Fruit fly (Drosophila melanogaster) whole organism, embryonic: ENCODE measurements around the gene CG43179.

Experiments
- BtbVII ChIP-seq: fragments of 200-800 bp; sonication (Bioruptor generic); optimal IDR thresholded peaks from 3 replicates; lab custom pipeline; 2017; ENCODE audit warnings: missing biosample characterization, mild to moderate bottlenecking, missing genetic modification characterization
- CG10209 ChIP-seq: fragments of 200-800 bp; sonication (Bioruptor generic); optimal IDR thresholded peaks from 3 replicates; lab custom pipeline; 2017; ENCODE audit warnings: missing biosample characterization, mild to moderate bottlenecking, missing genetic modification characterization, missing genetic modification reagents
- CG12104 ChIP-seq: fragments of 200-800 bp; sonication (Bioruptor generic); optimal IDR thresholded peaks from 3 replicates; lab custom pipeline; 2016; ENCODE audit warnings: missing biosample characterization, missing genetic modification characterization
- CG1233 ChIP-seq: fragments of 200-800 bp; sonication (Bioruptor generic); optimal IDR thresholded peaks from 4 replicates; lab custom pipeline; 2018; ENCODE audit warnings: missing biosample characterization, mild to moderate bottlenecking, missing genetic modification characterization
- CG15269 ChIP-seq: fragments of 200-800 bp; sonication (Bioruptor generic); optimal IDR thresholded peaks from 2 replicates; lab custom pipeline; 2018; ENCODE audit warnings: missing biosample characterization, mild to moderate bottlenecking, missing genetic modification characterization, moderate library complexity
- CG15514 ChIP-seq: fragments of 200-800 bp; sonication (Bioruptor generic); optimal IDR thresholded peaks from 3 replicates; lab custom pipeline; 2017; ENCODE audit warnings: missing biosample characterization, missing genetic modification characterization, mild to moderate bottlenecking, moderate library complexity, missing genetic modification reagents
- CG1603 ChIP-seq: fragments of 200-800 bp; sonication (Bioruptor generic); optimal IDR thresholded peaks from 2 replicates; lab custom pipeline; 2019; ENCODE audit warnings: missing biosample characterization, mild to moderate bottlenecking, missing genetic modification characterization, moderate library complexity
- CG16813 ChIP-seq: fragments of 200-800 bp; sonication (Bioruptor generic); IDR thresholded peaks from 3 replicates; pipeline ENCODE4 v1.3.6; 2022; ENCODE audit warnings: missing biosample characterization, missing genetic modification characterization; ENCODE audit not compliant: partially characterized antibody
- CG18476 ChIP-seq: fragments of 200-800 bp; sonication (Bioruptor generic); optimal IDR thresholded peaks from 2 replicates; lab custom pipeline; 2016; ENCODE audit warnings: missing biosample characterization, mild to moderate bottlenecking, missing genetic modification characterization
- CG2202 ChIP-seq: fragments of 200-800 bp; sonication (Bioruptor generic); optimal IDR thresholded peaks from 2 replicates; lab custom pipeline; 2018; ENCODE audit warnings: missing biosample characterization, mild to moderate bottlenecking, missing genetic modification characterization
- CG2889 ChIP-seq: fragments of 200-800 bp; sonication (Bioruptor generic); IDR thresholded peaks from 3 replicates; pipeline ENCODE4 v1.3.6; 2022; ENCODE audit warnings: missing biosample characterization, missing genetic modification characterization
- CG30020 ChIP-seq: fragments of 200-800 bp; optimal IDR thresholded peaks from 2 replicates; lab custom pipeline; 2019; ENCODE audit warnings: missing biosample characterization, mild to moderate bottlenecking, missing genetic modification characterization, moderate library complexity
- CG3163 ChIP-seq: fragments of 200-800 bp; sonication (Bioruptor generic); optimal IDR thresholded peaks from 3 replicates; lab custom pipeline; 2016; ENCODE audit warnings: missing biosample characterization, missing genetic modification characterization
- CG4820 ChIP-seq: fragments of 200-800 bp; sonication (Bioruptor generic); optimal IDR thresholded peaks from 3 replicates; lab custom pipeline; 2016; ENCODE audit warnings: missing biosample characterization, missing genetic modification characterization
- CG6854 ChIP-seq: fragments of 200-800 bp; sonication (Bioruptor generic); optimal IDR thresholded peaks from 3 replicates; lab custom pipeline; 2017; ENCODE audit warnings: missing biosample characterization, mild to moderate bottlenecking, missing genetic modification characterization
- CG7556 ChIP-seq: fragments of 200-800 bp; sonication (Bioruptor generic); optimal IDR thresholded peaks from 2 replicates; lab custom pipeline; 2017; ENCODE audit warnings: missing biosample characterization, mild to moderate bottlenecking, missing genetic modification characterization
- CG9215 ChIP-seq: fragments of 200-800 bp; sonication (Bioruptor generic); IDR thresholded peaks from 2 replicates; pipeline ENCODE4 v1.3.6; 2022; ENCODE audit warnings: missing biosample characterization, missing genetic modification characterization
- CG9727 ChIP-seq: fragments of 200-800 bp; sonication (Bioruptor generic); optimal IDR thresholded peaks from 3 replicates; lab custom pipeline; 2017; ENCODE audit warnings: missing biosample characterization, mild to moderate bottlenecking, missing genetic modification characterization
- D19B ChIP-seq: fragments of 200-800 bp; sonication (Bioruptor generic); optimal IDR thresholded peaks from 2 replicates; lab custom pipeline; 2017; ENCODE audit warnings: missing biosample characterization, mild to moderate bottlenecking, missing genetic modification characterization
- Drgx ChIP-seq: fragments of 200-800 bp; sonication (Bioruptor generic); IDR thresholded peaks from 2 replicates; pipeline ENCODE4 v1.3.6; 2022; ENCODE audit warnings: missing biosample characterization, missing genetic modification characterization
- Fer1 ChIP-seq: fragments of 200-800 bp; sonication (Bioruptor generic); optimal IDR thresholded peaks from 2 replicates; lab custom pipeline; 2017; ENCODE audit warnings: missing biosample characterization, mild to moderate bottlenecking, missing genetic modification characterization
- HHEX ChIP-seq: fragments of 200-800 bp; sonication (Bioruptor generic); optimal IDR thresholded peaks from 3 replicates; lab custom pipeline; 2017; ENCODE audit warnings: missing biosample characterization, mild to moderate bottlenecking, missing genetic modification characterization, missing genetic modification reagents
- Hey ChIP-seq: fragments of 200-800 bp; sonication (Bioruptor generic); optimal IDR thresholded peaks from 3 replicates; lab custom pipeline; 2018; ENCODE audit warnings: missing biosample characterization, mild to moderate bottlenecking, missing genetic modification characterization
- Hr78 ChIP-seq, 2 experiments: fragments of 200-800 bp in 1 of 2; fragments of >200 bp in 1 of 2; sonication (Bioruptor generic) in 1 of 2; optimal IDR thresholded peaks; 2 replicates each; lab custom pipeline; 2017 to 2019; ENCODE audit warnings: missing biosample characterization in 2 of 2, missing genetic modification characterization in 2 of 2, mild to moderate bottlenecking in 1 of 2, moderate library complexity in 1 of 2
- Lhr ChIP-seq: fragments of 200-800 bp; sonication (Bioruptor generic); optimal IDR thresholded peaks from 3 replicates; lab custom pipeline; 2017; ENCODE audit warnings: mild to moderate bottlenecking, missing biosample characterization, missing genetic modification reagents, missing genetic modification characterization
- Mes4 ChIP-seq: fragments of 200-800 bp; sonication (Bioruptor generic); optimal IDR thresholded peaks from 2 replicates; lab custom pipeline; 2016; ENCODE audit warnings: missing biosample characterization, missing genetic modification characterization
- NC2α ChIP-seq: fragments of 200-800 bp; sonication (Bioruptor generic); optimal IDR thresholded peaks from 2 replicates; lab custom pipeline; 2016; ENCODE audit warnings: missing biosample characterization, missing genetic modification characterization
- NK7.1 ChIP-seq: fragments of 200-800 bp; sonication (Bioruptor generic); optimal IDR thresholded peaks from 3 replicates; lab custom pipeline; 2016; ENCODE audit warnings: missing biosample characterization, missing genetic modification characterization
- Poxn ChIP-seq: fragments of 200-800 bp; sonication (Bioruptor generic); IDR thresholded peaks from 2 replicates; pipeline ENCODE4 v1.3.6; 2022; ENCODE audit warnings: missing biosample characterization, missing genetic modification characterization
- Stat92E ChIP-seq, 3 experiments: fragments of >200 bp in 2 of 3; fragments of 200-800 bp in 1 of 3; sonication (Bioruptor generic) in 1 of 3; optimal IDR thresholded peaks; 2 replicates each; lab custom pipeline; 2017 to 2019; ENCODE audit warnings: missing biosample characterization in 3 of 3, missing genetic modification characterization in 3 of 3, mild to moderate bottlenecking in 1 of 3, moderate library complexity in 1 of 3
- bowl ChIP-seq: fragments of 200-800 bp; sonication (Bioruptor generic); IDR thresholded peaks from 2 replicates; pipeline ENCODE4 v1.3.6; 2022; ENCODE audit warnings: missing biosample characterization, missing genetic modification characterization
- bsh ChIP-seq, 2 experiments: fragments of 200-800 bp; sonication (Bioruptor generic); optimal IDR thresholded peaks; 2 replicates each; lab custom pipeline; 2017 to 2018; ENCODE audit warnings: mild to moderate bottlenecking in 2 of 2, missing biosample characterization in 2 of 2, missing genetic modification characterization in 2 of 2, moderate library complexity in 1 of 2
- caup ChIP-seq: fragments of 200-800 bp; sonication (Bioruptor generic); optimal IDR thresholded peaks from 3 replicates; lab custom pipeline; 2017; ENCODE audit warnings: missing biosample characterization, mild to moderate bottlenecking, missing genetic modification characterization, moderate library complexity; ENCODE audit not compliant: severe bottlenecking
- corto ChIP-seq: fragments of 200-800 bp; sonication (Bioruptor generic); optimal IDR thresholded peaks from 2 replicates; lab custom pipeline; 2016; ENCODE audit warnings: missing biosample characterization, mild to moderate bottlenecking, missing genetic modification characterization, moderate library complexity
- ftz-f1 ChIP-seq: fragments of 200-800 bp; sonication (Bioruptor generic); optimal IDR thresholded peaks from 2 replicates; lab custom pipeline; 2016; ENCODE audit warnings: missing biosample characterization, missing genetic modification characterization
- gro ChIP-seq: fragments of 200-800 bp; sonication (Bioruptor generic); optimal IDR thresholded peaks from 2 replicates; lab custom pipeline; 2016; ENCODE audit warnings: missing biosample characterization, missing genetic modification characterization
- jumu ChIP-seq: fragments of 200-800 bp; sonication (Bioruptor generic); optimal IDR thresholded peaks from 3 replicates; lab custom pipeline; 2016; ENCODE audit warnings: missing biosample characterization, missing genetic modification characterization
- lbe ChIP-seq: fragments of 200-800 bp; sonication (Bioruptor generic); optimal IDR thresholded peaks from 2 replicates; lab custom pipeline; 2016; ENCODE audit warnings: missing biosample characterization, mild to moderate bottlenecking, missing genetic modification characterization
- pho ChIP-seq: fragments of 200-800 bp; sonication (Bioruptor generic); optimal IDR thresholded peaks from 2 replicates; lab custom pipeline; 2016; ENCODE audit warnings: missing biosample characterization, missing genetic modification characterization
- prd ChIP-seq, 3 experiments: fragments of >200 bp in 2 of 3; fragments of 200-800 bp in 1 of 3; sonication (Bioruptor generic) in 1 of 3; optimal IDR thresholded peaks in 2 of 3; IDR thresholded peaks in 1 of 3; 2 replicates in 2 of 3; 3 replicates in 1 of 3; pipeline versions ENCODE4 v1.3.6 to Lab custom; 2017 to 2022; ENCODE audit warnings: missing biosample characterization in 1 of 3, missing genetic modification characterization in 1 of 3
- pros ChIP-seq: fragments of 200-800 bp; sonication (Bioruptor generic); optimal IDR thresholded peaks from 3 replicates; lab custom pipeline; 2019; ENCODE audit warnings: missing biosample characterization, mild to moderate bottlenecking, missing genetic modification characterization, moderate library complexity
- sisA ChIP-seq: fragments of 200-800 bp; sonication (Bioruptor generic); IDR thresholded peaks from 2 replicates; pipeline ENCODE4 v1.3.6; 2022; ENCODE audit warnings: missing biosample characterization, missing genetic modification characterization
- slp2 ChIP-seq: fragments of 200-800 bp; sonication (Bioruptor generic); optimal IDR thresholded peaks from 2 replicates; lab custom pipeline; 2016; ENCODE audit warnings: missing biosample characterization, missing genetic modification characterization
- so ChIP-seq: fragments of 200-800 bp; sonication (Bioruptor generic); IDR thresholded peaks from 3 replicates; pipeline ENCODE4 v1.3.6; 2022; ENCODE audit warnings: missing biosample characterization, missing genetic modification characterization
- sqz ChIP-seq: fragments of 200-800 bp; sonication (Bioruptor generic); optimal IDR thresholded peaks from 3 replicates; lab custom pipeline; 2018; ENCODE audit warnings: missing biosample characterization, mild to moderate bottlenecking, missing genetic modification characterization
- stwl ChIP-seq: fragments of 200-800 bp; sonication (Bioruptor generic); optimal IDR thresholded peaks from 3 replicates; lab custom pipeline; 2018; ENCODE audit warnings: missing biosample characterization, mild to moderate bottlenecking, missing genetic modification characterization, moderate library complexity
- vfl ChIP-seq: fragments of 200-800 bp; sonication (Bioruptor generic); optimal IDR thresholded peaks from 2 replicates; lab custom pipeline; 2016; ENCODE audit warnings: missing biosample characterization, missing genetic modification characterization
- wek ChIP-seq: fragments of 200-800 bp; sonication (Bioruptor generic); optimal IDR thresholded peaks from 3 replicates; lab custom pipeline; 2018; ENCODE audit warnings: missing biosample characterization, mild to moderate bottlenecking, missing genetic modification characterization, moderate library complexity
- z ChIP-seq: fragments of 200-800 bp; sonication (Bioruptor generic); IDR thresholded peaks from 3 replicates; pipeline ENCODE4 v1.3.6; 2022; ENCODE audit warnings: missing biosample characterization, missing genetic modification characterization

The CG43179 gene

dm6 chr3R:14283042-14283626, 27.2 kb downstream of the CG43179 start (continued):
- TF ChIP-seq CG10209 (GFP tag; lab: Kevin White, UChicago) = peak; percentile 68
- no peak for TF ChIP-seq CG3163 (GFP tag; lab: Kevin White, UChicago)
- TF ChIP-seq slp2 (GFP tag; lab: Kevin White, UChicago) = no peak
- TF ChIP-seq lbe = peak; percentile 68
- no peak for TF ChIP-seq CG9727 (GFP tag; lab: Kevin White, UChicago)
- TF ChIP-seq stwl (tag; lab: Kevin White, UChicago) = no peak
- no peak for TF ChIP-seq jumu (GFP tag; lab: Kevin White, UChicago)
- TF ChIP-seq so (GFP tag; lab: Robert Waterston, UW) = no peak
- no peak for TF ChIP-seq CG9215 (GFP tag; lab: Robert Waterston, UW)
- TF ChIP-seq pho = peak; percentile 23
- no peak for TF ChIP-seq bsh (GFP tag; optimal IDR thresholded peaks at IDR 0.05; lab: Kevin White, UChicago)
- TF ChIP-seq CG2889 (GFP tag; lab: Robert Waterston, UW) = no peak
- TF ChIP-seq vfl (GFP tag; lab: Kevin White, UChicago) = no peak
- TF ChIP-seq CG7556 (GFP tag; lab: Kevin White, UChicago) = no peak
- no peak for TF ChIP-seq NK7.1 (GFP tag; lab: Kevin White, UChicago)
- TF ChIP-seq z (GFP tag; lab: Robert Waterston, UW) = no peak
- TF ChIP-seq sisA = no peak
- TF ChIP-seq sqz (GFP tag; lab: Kevin White, UChicago) = no peak
- TF ChIP-seq CG6854 = no peak
- TF ChIP-seq Fer1 (GFP tag; lab: Kevin White, UChicago) = no peak
- TF ChIP-seq Hey (tag; lab: Kevin White, UChicago) = no peak
- TF ChIP-seq CG30020 = no peak
- TF ChIP-seq CG4820 (GFP tag; lab: Kevin White, UChicago) = no peak
- TF ChIP-seq caup (GFP tag; lab: Kevin White, UChicago) = no peak
- TF ChIP-seq CG15269 (tag; lab: Kevin White, UChicago) = peak; percentile 47
- TF ChIP-seq Drgx (GFP tag; lab: Robert Waterston, UW) = no peak
- no peak for TF ChIP-seq CG16813 (GFP tag; lab: Robert Waterston, UW)
- TF ChIP-seq wek = no peak
- TF ChIP-seq CG1603 (tag; lab: Kevin White, UChicago) = peak; percentile 32
- TF ChIP-seq BtbVII (GFP tag; lab: Kevin White, UChicago) = no peak
- TF ChIP-seq CG15514 (GFP tag; lab: Kevin White, UChicago) = no peak
- no peak for TF ChIP-seq ftz-f1 (GFP tag; lab: Kevin White, UChicago)
- TF ChIP-seq pros (GFP tag; lab: Kevin White, UChicago) = no peak
- no peak for TF ChIP-seq Hr78 (GFP tag; optimal IDR thresholded peaks at IDR 0.05; lab: Kevin White, UChicago)
- TF ChIP-seq CG18476 = no peak
- no peak for TF ChIP-seq Mes4
- peak; percentile 48 for TF ChIP-seq D19B (GFP tag; lab: Kevin White, UChicago)
- peak; percentile 76 for TF ChIP-seq gro (GFP tag; lab: Kevin White, UChicago)
- no peak for TF ChIP-seq bowl (GFP tag; lab: Robert Waterston, UW)
- TF ChIP-seq corto = no peak
- no peak for TF ChIP-seq Poxn
- TF ChIP-seq CG1233 (GFP tag; lab: Kevin White, UChicago) = no peak
- peak; percentile 38 for TF ChIP-seq HHEX
- no peak for TF ChIP-seq Lhr
- TF ChIP-seq prd (optimal IDR thresholded peaks at IDR 0.05; lab: Kevin White, UChicago) = no peak
- no peak for TF ChIP-seq prd (GFP tag; IDR thresholded peaks at IDR 0.05; lab: Robert Waterston, UW)
- TF ChIP-seq Stat92E (GFP tag; optimal IDR thresholded peaks at IDR 0.05; lab: Kevin White, UChicago) = no peak
- TF ChIP-seq NC2α (GFP tag; lab: Kevin White, UChicago) = no peak
- no peak for TF ChIP-seq CG12104 (GFP tag; lab: Kevin White, UChicago)
- TF ChIP-seq CG2202 (tag; lab: Kevin White, UChicago) = no peak
